Worm (Caenorhabditis elegans) whole organism, early embryonic: ENCODE data around the gene K12H6.12.

Experiments used
- B0310.2 ChIP-seq: sonication (generic microtip); optimal IDR thresholded peaks from 2 replicates; lab custom pipeline; 2016; ENCODE audit warnings: mild to moderate bottlenecking, missing genetic modification characterization, missing compliant biosample characterization
- F13C5.2 ChIP-seq: sonication (generic microtip); optimal IDR thresholded peaks from 2 replicates; lab custom pipeline; 2017; ENCODE audit warnings: mild to moderate bottlenecking, missing genetic modification characterization, inconsistent platforms, missing compliant biosample characterization
- aly-1 ChIP-seq: sonication (generic microtip); optimal IDR thresholded peaks from 2 replicates; lab custom pipeline; 2016; ENCODE audit warnings: missing genetic modification characterization, missing compliant biosample characterization
- ceh-13 ChIP-seq: fragments of 200-800 bp; sonication (Bioruptor generic); optimal IDR thresholded peaks from 2 replicates; lab custom pipeline; 2018; ENCODE audit warnings: mild to moderate bottlenecking, missing genetic modification characterization, missing compliant biosample characterization
- ceh-36 ChIP-seq: sonication (generic microtip); optimal IDR thresholded peaks from 2 replicates; lab custom pipeline; 2016; ENCODE audit warnings: missing genetic modification characterization, inconsistent platforms, missing compliant biosample characterization
- ets-7 ChIP-seq: sonication (generic microtip); optimal IDR thresholded peaks from 2 replicates; lab custom pipeline; 2016; ENCODE audit warnings: missing genotype, missing genetic modification characterization, missing compliant biosample characterization
- flt-1 ChIP-seq: fragments of 200-800 bp; sonication (Bioruptor generic); IDR thresholded peaks from 2 replicates; pipeline ENCODE4 v1.3.6; 2022; ENCODE audit warnings: missing genetic modification characterization, missing compliant biosample characterization
- hmbx-1 ChIP-seq: sonication (generic microtip); optimal IDR thresholded peaks from 2 replicates; lab custom pipeline; 2016; ENCODE audit warnings: mild to moderate bottlenecking, missing genetic modification characterization, missing compliant biosample characterization
- hmg-4 ChIP-seq: fragments of 200-800 bp; sonication (Bioruptor generic); optimal IDR thresholded peaks from 2 replicates; lab custom pipeline; 2018; ENCODE audit warnings: mild to moderate bottlenecking, missing genetic modification characterization, missing compliant biosample characterization
- pes-1 ChIP-seq: fragments of 200-800 bp; sonication (Bioruptor generic); IDR thresholded peaks from 2 replicates; pipeline ENCODE4 v1.3.6; 2022; ENCODE audit warnings: missing genetic modification reagents, missing genetic modification characterization, missing compliant biosample characterization
- scrt-1 ChIP-seq: fragments of 200-800 bp; sonication (Bioruptor generic); IDR thresholded peaks from 2 replicates; pipeline ENCODE4 v1.3.6; 2022; ENCODE audit warnings: missing genetic modification characterization, missing compliant biosample characterization
- sea-1 ChIP-seq: fragments of 200-800 bp; sonication (Bioruptor generic); conservative IDR thresholded peaks from 2 replicates; pipeline ENCODE4 v1.3.6; 2022; ENCODE audit warnings: missing genetic modification characterization, missing compliant biosample characterization
- tbx-11 ChIP-seq: fragments of 200-800 bp; sonication (Bioruptor generic); IDR thresholded peaks from 2 replicates; pipeline ENCODE4 v1.3.6; 2022; ENCODE audit warnings: missing genetic modification characterization, missing compliant biosample characterization
- tbx-37 ChIP-seq: fragments of 200-800 bp; sonication (Bioruptor generic); conservative IDR thresholded peaks from 2 replicates; pipeline ENCODE4 v1.3.6; 2022; ENCODE audit warnings: missing genetic modification reagents, missing genetic modification characterization, missing compliant biosample characterization
- tra-4 ChIP-seq: sonication (generic microtip); optimal IDR thresholded peaks from 2 replicates; lab custom pipeline; 2017; ENCODE audit warnings: missing genetic modification characterization, missing compliant biosample characterization

Gene K12H6.12

ce11 chrII:2861385-2862099 lies 53.6 kb downstream of the K12H6.12 start:
- TF ChIP-seq ceh-13 (no peak), tbx-37 (GFP tag; lab: Robert Waterston, UW) (no peak), scrt-1 (no peak), F13C5.2 (peak; percentile 37), tbx-11 (GFP tag; lab: Robert Waterston, UW) (peak; percentile 44; the same call in 1 of the 2 replicates), flt-1 (no peak), hmbx-1 (tag; lab: Kevin White, UChicago) (no peak), hmg-4 (GFP tag; lab: Kevin White, UChicago) (no peak), B0310.2 (tag; lab: Kevin White, UChicago) (no peak), pes-1 (GFP tag; lab: Robert Waterston, UW) (0 out of 2 replicates have a peak, but pooled peaks have one; percentile 18), ceh-36 (tag; lab: Kevin White, UChicago) (no peak), sea-1 (GFP tag; lab: Robert Waterston, UW) (no peak), tra-4 (no peak), aly-1 (tag; lab: Kevin White, UChicago) (no peak), ets-7 (no peak)
